Worm (Caenorhabditis elegans) whole organism, L1 larva: ENCODE results near the gene F46E10.18.

Experiments used
- irx-1 ChIP-seq: sonication (generic microtip); optimal IDR thresholded peaks from 2 replicates; lab custom pipeline; 2016; ENCODE audit warnings: missing genetic modification characterization, missing compliant biosample characterization
- sox-4 ChIP-seq: sonication (generic microtip); optimal IDR thresholded peaks from 2 replicates; lab custom pipeline; 2016; ENCODE audit warnings: missing genetic modification characterization, missing compliant biosample characterization
- tlp-1 ChIP-seq: fragments of 150-350 bp; optimal IDR thresholded peaks from 2 replicates; lab custom pipeline; 2014; ENCODE audit warnings: missing biosample characterization, missing genetic modification characterization
- zip-4 ChIP-seq: fragments of 200-800 bp; sonication (Bioruptor generic); optimal IDR thresholded peaks from 2 replicates; lab custom pipeline; 2018; ENCODE audit warnings: mild to moderate bottlenecking, missing genetic modification characterization, moderate library complexity, missing compliant biosample characterization

DNA sequence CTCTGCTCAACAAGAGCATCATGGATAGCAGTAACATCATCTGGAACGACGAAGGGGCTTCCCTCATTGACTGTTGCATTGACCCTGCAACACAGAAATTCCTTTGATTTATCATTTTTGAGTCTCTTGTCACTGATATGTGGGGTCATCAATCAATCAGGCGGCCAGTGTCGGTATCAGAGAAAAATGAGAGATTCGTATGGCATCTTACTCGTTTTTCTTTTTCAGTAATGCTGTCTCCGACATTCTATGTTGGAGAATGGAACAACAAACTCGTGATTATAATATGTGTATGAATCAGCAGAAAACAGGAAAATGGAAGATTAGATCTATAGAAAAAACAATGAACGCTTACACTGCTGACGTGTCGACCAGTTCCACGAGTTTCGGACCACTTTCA is 17.7 kb upstream of the F46E10.18 start:
- TF ChIP-seq zip-4: no peak
- TF ChIP-seq tlp-1 (tag; lab: Kevin White, UChicago): no peak
- no peak for TF ChIP-seq sox-4 (tag; lab: Kevin White, UChicago)
- no peak for TF ChIP-seq irx-1 (tag; lab: Kevin White, UChicago)
